Worm (Caenorhabditis elegans): Measurements from ENCODE around the gene igcm-4.

Gene igcm-4

DNA sequence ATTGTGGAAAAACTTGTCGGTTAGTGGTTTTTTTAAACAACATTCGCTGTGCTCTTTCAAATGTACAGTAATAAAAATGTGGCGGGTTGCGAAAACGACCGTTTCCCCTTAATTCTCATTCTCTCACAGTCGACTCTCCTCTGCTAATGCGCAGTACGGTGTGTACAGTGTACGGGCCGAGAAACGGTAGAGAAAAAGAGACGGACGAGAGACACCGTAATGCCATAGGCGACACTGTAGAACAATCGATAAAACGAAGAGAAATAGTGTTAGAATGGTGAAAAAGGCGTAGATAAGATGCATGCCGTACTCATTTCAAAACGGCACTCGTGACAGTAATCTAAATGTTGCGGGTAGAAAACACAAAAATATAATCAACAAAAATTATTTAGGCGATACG lies 44.3 kb upstream of the igcm-4 start:
- TF ChIP-seq sem-2 (GFP tag; optimal IDR thresholded peaks at IDR 0.05): no peak
- TF ChIP-seq ces-1 (GFP tag; optimal IDR thresholded peaks at IDR 0.05): no peak
- TF ChIP-seq elt-1 (tag; optimal IDR thresholded peaks at IDR 0.05; ENCODE audit: borderline replicate concordance, insufficient read depth): no peak
- no peak for TF ChIP-seq sptf-1 (tag; optimal IDR thresholded peaks at IDR 0.05)
- no peak for TF ChIP-seq snpc-4 (tag; optimal IDR thresholded peaks at IDR 0.05)
- TF ChIP-seq ceh-39 (tag; optimal IDR thresholded peaks at IDR 0.05): peak; percentile 56
- no peak for TF ChIP-seq unc-62 (GFP tag; optimal IDR thresholded peaks at IDR 0.05)
- no peak for TF ChIP-seq lin-13 (tag; optimal IDR thresholded peaks at IDR 0.05)
- TF ChIP-seq lsy-2 (tag; optimal IDR thresholded peaks at IDR 0.05): peak; percentile 92
- no peak for TF ChIP-seq cnd-1 (tag; optimal IDR thresholded peaks at IDR 0.05)
- TF ChIP-seq pha-4 (tag; optimal IDR thresholded peaks at IDR 0.05): peak; percentile 25
- no peak for TF ChIP-seq mep-1 (tag; optimal IDR thresholded peaks at IDR 0.05)
- peak; percentile 1 for TF ChIP-seq nhr-2 (tag; optimal IDR thresholded peaks at IDR 0.05)
- TF ChIP-seq lin-32 (GFP tag; optimal IDR thresholded peaks at IDR 0.05): no peak
- no peak for TF ChIP-seq elt-3 (tag; optimal IDR thresholded peaks at IDR 0.05)

DNA sequence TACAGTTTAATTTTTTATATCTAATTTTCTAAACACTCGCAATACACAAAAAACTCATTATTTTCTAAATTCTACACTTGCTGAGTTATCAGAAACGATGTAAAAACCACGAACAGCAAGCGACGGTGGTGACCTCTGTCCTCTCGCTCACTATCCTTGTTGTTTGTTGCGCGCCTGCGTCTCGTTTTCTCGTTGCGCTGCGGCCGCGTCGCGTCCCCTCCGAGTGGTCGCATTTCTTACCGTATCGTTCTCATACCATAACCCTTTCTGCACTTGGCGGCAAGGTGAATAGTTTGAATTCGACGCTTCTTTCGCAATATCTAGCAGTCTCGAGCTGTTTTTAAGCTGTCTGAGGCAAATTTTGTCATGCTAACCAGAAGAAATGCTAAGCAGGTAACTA lies 43.3 kb upstream of the igcm-4 start, which contains the start of gene lsy-2:
lsy-2 (plus strand) TSS at position 271 of the 400 bp plus-strand sequence.
- TF ChIP-seq sptf-1 (tag; optimal IDR thresholded peaks at IDR 0.05) (peak; percentile 33), lsy-2 (tag; optimal IDR thresholded peaks at IDR 0.05) (peak; percentile 98), mep-1 (tag; optimal IDR thresholded peaks at IDR 0.05) (peak; percentile 61), pha-4 (tag; optimal IDR thresholded peaks at IDR 0.05) (peak; percentile 47), lin-13 (tag; optimal IDR thresholded peaks at IDR 0.05) (peak; percentile 5), elt-3 (tag; optimal IDR thresholded peaks at IDR 0.05) (no peak), bed-3 (GFP tag; optimal IDR thresholded peaks at IDR 0.05) (no peak), unc-62 (GFP tag; optimal IDR thresholded peaks at IDR 0.05) (no peak), M03D4.4 (tag; optimal IDR thresholded peaks at IDR 0.05) (no peak), hlh-1 (tag; optimal IDR thresholded peaks at IDR 0.05) (peak; percentile 20), drap-1 (GFP tag; optimal IDR thresholded peaks at IDR 0.05) (no peak), nhr-237 (tag; optimal IDR thresholded peaks at IDR 0.05) (peak; percentile 10)

DNA sequence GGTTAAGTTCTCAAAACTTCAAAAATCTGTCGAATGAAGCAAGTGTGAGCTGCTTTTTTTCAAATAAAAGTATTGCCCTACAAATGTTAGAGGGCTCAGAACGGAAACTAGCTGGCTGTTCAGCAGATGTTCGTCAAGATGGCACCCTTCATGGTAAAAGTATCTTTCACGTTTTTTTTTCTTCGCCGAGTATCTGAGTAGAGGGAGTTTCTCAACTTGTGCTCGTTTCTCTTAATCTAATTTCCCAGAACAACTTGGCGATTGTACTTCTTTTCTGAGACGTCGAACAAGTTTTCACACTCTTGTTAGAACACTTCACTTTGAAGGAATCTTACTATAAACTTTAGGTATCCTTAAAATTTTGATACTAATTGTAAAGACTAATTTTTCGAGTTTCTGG lies 41.6 kb upstream of the igcm-4 start:
- TF ChIP-seq cnd-1 (tag; optimal IDR thresholded peaks at IDR 0.05): no peak
- peak; percentile 29 for TF ChIP-seq ces-1 (GFP tag; optimal IDR thresholded peaks at IDR 0.05)

DNA sequence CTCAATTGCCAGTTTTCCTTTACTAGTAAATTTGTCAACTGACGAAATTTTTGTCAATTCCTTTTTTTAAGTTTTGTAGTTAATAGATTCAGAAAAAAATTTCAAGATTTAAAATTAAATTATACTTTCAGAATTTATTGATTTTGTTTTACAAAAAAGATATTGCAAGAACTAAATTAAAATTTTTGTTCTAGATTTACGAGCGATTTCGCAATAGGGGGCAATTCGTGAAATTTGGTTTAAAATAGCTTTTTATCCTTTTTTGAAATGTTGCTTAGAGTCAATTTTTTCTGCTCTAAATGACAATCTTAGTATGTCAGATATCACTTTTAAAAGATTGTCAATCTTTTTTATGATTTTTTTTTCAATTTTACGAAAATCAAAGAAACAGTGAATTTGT lies 39.3 kb upstream of the igcm-4 start:
- TF ChIP-seq ceh-83 (GFP tag; optimal IDR thresholded peaks at IDR 0.05) (no peak), lsy-2 (tag; optimal IDR thresholded peaks at IDR 0.05) (peak; percentile 3), M03D4.4 (tag; optimal IDR thresholded peaks at IDR 0.05) (no peak)

DNA sequence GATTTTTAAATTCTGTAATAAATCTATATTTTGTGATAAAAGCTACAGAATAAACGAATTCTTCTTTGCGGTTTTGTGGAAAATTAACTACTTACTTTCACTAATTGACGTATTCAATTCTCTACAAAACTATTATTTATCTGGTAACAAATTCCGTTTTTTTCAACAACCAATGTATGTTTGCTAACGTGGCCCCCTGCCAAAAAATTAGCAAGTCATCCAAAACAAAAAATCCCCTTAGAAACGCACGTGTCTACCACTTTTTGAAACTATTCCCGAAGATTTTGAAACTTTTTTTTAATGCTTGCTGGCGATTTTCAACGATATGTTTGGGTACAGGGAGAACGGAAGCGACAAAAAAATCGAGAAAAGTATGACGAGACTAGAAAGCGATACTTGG lies 38.8 kb upstream of the igcm-4 start, which contains the start of gene F49H12.2:
F49H12.2 (plus strand) TSS at position 301 of the 400 bp plus-strand sequence.
- TF ChIP-seq mab-5 (tag; optimal IDR thresholded peaks at IDR 0.05) (no peak), flh-1 (GFP tag; optimal IDR thresholded peaks at IDR 0.05) (no peak), elt-1 (tag; optimal IDR thresholded peaks at IDR 0.05; ENCODE audit: borderline replicate concordance, insufficient read depth) (no peak), bed-3 (GFP tag; optimal IDR thresholded peaks at IDR 0.05) (no peak), drap-1 (GFP tag; optimal IDR thresholded peaks at IDR 0.05) (no peak), unc-62 (GFP tag; optimal IDR thresholded peaks at IDR 0.05) (no peak), blmp-1 (tag; optimal IDR thresholded peaks at IDR 0.05) (no peak), lsy-2 (tag; optimal IDR thresholded peaks at IDR 0.05) (no peak), mep-1 (tag; optimal IDR thresholded peaks at IDR 0.05) (no peak), lin-13 (tag; optimal IDR thresholded peaks at IDR 0.05) (no peak), ceh-39 (tag; optimal IDR thresholded peaks at IDR 0.05) (no peak), sptf-1 (tag; optimal IDR thresholded peaks at IDR 0.05) (no peak), zip-8 (tag; optimal IDR thresholded peaks at IDR 0.05) (no peak)

DNA sequence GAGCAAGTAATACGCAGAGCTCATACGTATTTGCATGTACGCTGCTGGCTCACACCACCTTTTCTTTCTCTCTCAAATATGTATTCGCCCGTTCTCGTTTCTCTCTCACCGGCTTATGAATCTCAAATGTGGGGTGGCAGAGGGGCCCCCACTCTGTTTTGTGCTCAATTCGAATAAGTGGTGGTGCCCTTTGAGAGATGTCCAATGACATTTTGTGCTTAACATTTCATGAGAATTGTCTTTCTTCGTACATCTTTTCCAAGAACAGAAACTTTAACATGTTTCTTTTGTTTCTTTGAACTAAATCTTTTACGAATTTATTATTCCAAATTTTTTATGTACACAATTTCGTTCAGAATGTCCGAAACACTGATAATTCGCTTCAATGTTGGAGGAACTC lies 37.9 kb upstream of the igcm-4 start, which contains the start of gene F49H12.3:
F49H12.3 (plus strand) TSS at position 357 of the 400 bp plus-strand sequence.
- no peak for TF ChIP-seq unc-62 (GFP tag; optimal IDR thresholded peaks at IDR 0.05)
- TF ChIP-seq blmp-1 (tag; optimal IDR thresholded peaks at IDR 0.05): no peak
- no peak for TF ChIP-seq unc-120 (tag; optimal IDR thresholded peaks at IDR 0.05; ENCODE audit: poor library complexity, severe bottlenecking)
- TF ChIP-seq lsy-2 (tag; optimal IDR thresholded peaks at IDR 0.05): peak; percentile 48
- TF ChIP-seq unc-39 (tag; optimal IDR thresholded peaks at IDR 0.05): no peak

DNA sequence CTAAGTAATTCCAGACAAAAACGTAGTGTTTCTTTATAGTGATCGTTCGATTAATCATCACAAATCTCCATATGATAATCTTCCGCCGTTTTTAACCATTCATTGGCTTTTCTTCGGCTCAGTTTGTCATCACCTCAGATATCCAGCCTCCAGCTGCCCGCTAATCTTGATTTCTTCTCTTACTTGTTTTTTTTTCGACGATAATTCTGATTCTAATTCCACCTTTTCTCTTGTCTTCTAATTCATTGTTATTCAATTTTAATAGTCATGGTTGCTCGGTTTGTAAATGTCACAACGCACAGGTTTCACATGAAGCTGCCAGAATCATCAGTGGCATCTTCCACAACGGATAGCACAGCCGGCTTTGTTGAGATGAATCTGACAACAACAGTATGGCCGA lies 33.4 kb upstream of the igcm-4 start, which contains the start of gene F49H12.4:
F49H12.4 (plus strand) TSS at position 301 of the 400 bp plus-strand sequence.
- TF ChIP-seq nhr-28 (tag; optimal IDR thresholded peaks at IDR 0.05) (no peak), elt-3 (tag; optimal IDR thresholded peaks at IDR 0.05) (no peak), ceh-43 (GFP tag; optimal IDR thresholded peaks at IDR 0.05) (no peak), nhr-2 (tag; optimal IDR thresholded peaks at IDR 0.05) (no peak)
